Fruit fly (Drosophila melanogaster) whole organism, embryonic: Measurements from ENCODE around the gene CG16734.

Source experiments
- Abd-B ChIP-seq: fragments of 200-800 bp; sonication (Bioruptor generic); optimal IDR thresholded peaks from 2 replicates; lab custom pipeline; 2018; ENCODE audit warnings: missing biosample characterization, mild to moderate bottlenecking, missing genetic modification characterization, moderate library complexity
- Aef1 ChIP-seq: fragments of 200-800 bp; sonication (Bioruptor generic); IDR thresholded peaks from 3 replicates; pipeline ENCODE4 v1.3.6; 2022; ENCODE audit warnings: missing biosample characterization, missing genetic modification characterization
- Bdp1 ChIP-seq: fragments of 200-800 bp; sonication (Bioruptor generic); optimal IDR thresholded peaks from 3 replicates; lab custom pipeline; 2016; ENCODE audit warnings: missing biosample characterization, missing genetic modification characterization
- CG10366 ChIP-seq: fragments of 200-800 bp; sonication (Bioruptor generic); IDR thresholded peaks from 2 replicates; pipeline ENCODE4 v1.3.6; 2022; ENCODE audit warnings: missing biosample characterization, missing genetic modification characterization
- CG10462 ChIP-seq: fragments of 200-800 bp; sonication (Bioruptor generic); optimal IDR thresholded peaks from 2 replicates; lab custom pipeline; 2016; ENCODE audit warnings: missing biosample characterization, missing genetic modification characterization
- CG11696 ChIP-seq: fragments of 200-800 bp; sonication (Bioruptor generic); IDR thresholded peaks from 2 replicates; pipeline ENCODE4 v1.3.6; 2022; ENCODE audit warnings: missing biosample characterization, missing genetic modification characterization
- CG12071 ChIP-seq: fragments of 200-800 bp; sonication (Bioruptor generic); optimal IDR thresholded peaks from 3 replicates; lab custom pipeline; 2018; ENCODE audit warnings: missing biosample characterization, mild to moderate bottlenecking, missing genetic modification characterization
- CG12155 ChIP-seq: fragments of 200-800 bp; sonication (Bioruptor generic); optimal IDR thresholded peaks from 3 replicates; lab custom pipeline; 2016; ENCODE audit warnings: missing biosample characterization, missing genetic modification characterization
- CG12236 ChIP-seq: fragments of 200-800 bp; sonication (Bioruptor generic); optimal IDR thresholded peaks from 2 replicates; lab custom pipeline; 2016; ENCODE audit warnings: missing biosample characterization, missing genetic modification characterization
- CG15269 ChIP-seq: fragments of 200-800 bp; sonication (Bioruptor generic); optimal IDR thresholded peaks from 2 replicates; lab custom pipeline; 2018; ENCODE audit warnings: missing biosample characterization, mild to moderate bottlenecking, missing genetic modification characterization, moderate library complexity
- CG15514 ChIP-seq: fragments of 200-800 bp; sonication (Bioruptor generic); optimal IDR thresholded peaks from 3 replicates; lab custom pipeline; 2017; ENCODE audit warnings: missing biosample characterization, missing genetic modification characterization, mild to moderate bottlenecking, moderate library complexity, missing genetic modification reagents
- CG16863 ChIP-seq: fragments of 200-800 bp; sonication (Bioruptor generic); optimal IDR thresholded peaks from 3 replicates; lab custom pipeline; 2016; ENCODE audit warnings: missing biosample characterization, missing genetic modification characterization
- CG17385 ChIP-seq: fragments of 200-800 bp; sonication (Bioruptor generic); optimal IDR thresholded peaks from 3 replicates; lab custom pipeline; 2018; ENCODE audit warnings: missing biosample characterization, mild to moderate bottlenecking, missing genetic modification characterization
- CG17912 ChIP-seq: fragments of 200-800 bp; sonication (Bioruptor generic); optimal IDR thresholded peaks from 2 replicates; lab custom pipeline; 2018; ENCODE audit warnings: missing biosample characterization, mild to moderate bottlenecking, missing genetic modification characterization
- CG2199 ChIP-seq: fragments of 200-800 bp; sonication (Bioruptor generic); IDR thresholded peaks from 3 replicates; pipeline ENCODE4 v1.3.6; 2022; ENCODE audit warnings: missing biosample characterization, missing genetic modification characterization
- CG3407 ChIP-seq: fragments of 200-800 bp; sonication (Bioruptor generic); optimal IDR thresholded peaks from 2 replicates; lab custom pipeline; 2018; ENCODE audit warnings: missing biosample characterization, mild to moderate bottlenecking, missing genetic modification characterization
- CG43689 ChIP-seq: fragments of 200-800 bp; sonication (Bioruptor generic); IDR thresholded peaks from 2 replicates; pipeline ENCODE4 v1.3.6; 2022; ENCODE audit warnings: missing biosample characterization, missing genetic modification characterization
- CG4424 ChIP-seq: fragments of 200-800 bp; sonication (Bioruptor generic); optimal IDR thresholded peaks from 3 replicates; lab custom pipeline; 2016; ENCODE audit warnings: missing biosample characterization, missing genetic modification characterization
- CG5180 ChIP-seq: fragments of 200-800 bp; sonication (Bioruptor generic); optimal IDR thresholded peaks from 3 replicates; lab custom pipeline; 2017; ENCODE audit warnings: missing biosample characterization, missing genetic modification characterization, mild to moderate bottlenecking, moderate library complexity, missing genetic modification reagents
- CG6175 ChIP-seq: fragments of 200-800 bp; sonication (Bioruptor generic); IDR thresholded peaks from 3 replicates; pipeline ENCODE4 v1.3.6; 2022; ENCODE audit warnings: missing biosample characterization, missing genetic modification characterization
- CG7786 ChIP-seq: fragments of 200-800 bp; sonication (Bioruptor generic); optimal IDR thresholded peaks from 2 replicates; lab custom pipeline; 2016; ENCODE audit warnings: missing biosample characterization, missing genetic modification characterization
- CG8478 ChIP-seq: fragments of >200 bp; optimal IDR thresholded peaks from 2 replicates; lab custom pipeline; 2018
- CG8765 ChIP-seq: fragments of 200-800 bp; sonication (Bioruptor generic); IDR thresholded peaks from 2 replicates; pipeline ENCODE4 v1.3.6; 2022; ENCODE audit warnings: missing biosample characterization, missing genetic modification characterization
- CG9817 ChIP-seq: fragments of 200-800 bp; sonication (Bioruptor generic); optimal IDR thresholded peaks from 2 replicates; lab custom pipeline; 2018; ENCODE audit warnings: missing biosample characterization, mild to moderate bottlenecking, missing genetic modification characterization, moderate library complexity
- CG9876 ChIP-seq: fragments of 200-800 bp; sonication (Bioruptor generic); optimal IDR thresholded peaks from 2 replicates; lab custom pipeline; 2016; ENCODE audit warnings: missing biosample characterization, missing genetic modification characterization
- D ChIP-seq, 2 experiments: fragments of 200-800 bp in 1 of 2; fragments of >200 bp in 1 of 2; sonication (Bioruptor generic) in 1 of 2; optimal IDR thresholded peaks; 2 replicates in 1 of 2; 3 replicates in 1 of 2; lab custom pipeline; 2017; ENCODE audit warnings: mild to moderate bottlenecking in 1 of 2, missing biosample characterization in 1 of 2, missing genetic modification characterization in 1 of 2, missing genetic modification reagents in 1 of 2
- D19A ChIP-seq: fragments of 200-800 bp; optimal IDR thresholded peaks from 3 replicates; lab custom pipeline; 2019; ENCODE audit warnings: missing biosample characterization, mild to moderate bottlenecking, missing genetic modification characterization, moderate library complexity
- Drgx ChIP-seq: fragments of 200-800 bp; sonication (Bioruptor generic); IDR thresholded peaks from 2 replicates; pipeline ENCODE4 v1.3.6; 2022; ENCODE audit warnings: missing biosample characterization, missing genetic modification characterization
- H2.0 ChIP-seq: fragments of 200-800 bp; sonication (Bioruptor generic); IDR thresholded peaks from 2 replicates; pipeline ENCODE4 v1.3.6; 2022; ENCODE audit warnings: missing biosample characterization, missing genetic modification characterization
- HLH54F ChIP-seq: fragments of 200-800 bp; sonication (Bioruptor generic); optimal IDR thresholded peaks from 3 replicates; lab custom pipeline; 2016; ENCODE audit warnings: missing biosample characterization, missing genetic modification characterization
- Hr39 ChIP-seq: fragments of >200 bp; optimal IDR thresholded peaks from 2 replicates; lab custom pipeline; 2017
- NC2α ChIP-seq: fragments of 200-800 bp; sonication (Bioruptor generic); optimal IDR thresholded peaks from 2 replicates; lab custom pipeline; 2016; ENCODE audit warnings: missing biosample characterization, missing genetic modification characterization
- Nf-YB ChIP-seq: fragments of 200-800 bp; sonication (Bioruptor generic); optimal IDR thresholded peaks from 3 replicates; lab custom pipeline; 2019; ENCODE audit warnings: missing biosample characterization, mild to moderate bottlenecking, missing genetic modification characterization, moderate library complexity
- PHDP ChIP-seq: fragments of 200-800 bp; sonication (Bioruptor generic); optimal IDR thresholded peaks from 3 replicates; lab custom pipeline; 2018; ENCODE audit warnings: missing biosample characterization, mild to moderate bottlenecking, missing genetic modification characterization, moderate library complexity
- al ChIP-seq: fragments of 200-800 bp; sonication (Bioruptor generic); IDR thresholded peaks from 2 replicates; pipeline ENCODE4 v1.3.6; 2022; ENCODE audit warnings: missing biosample characterization, missing genetic modification characterization
- btn ChIP-seq: fragments of 200-800 bp; sonication (Bioruptor generic); optimal IDR thresholded peaks from 2 replicates; lab custom pipeline; 2016; ENCODE audit warnings: missing biosample characterization, missing genetic modification characterization
- chinmo ChIP-seq: fragments of 200-800 bp; sonication (Bioruptor generic); IDR thresholded peaks from 4 replicates; pipeline ENCODE4 v1.3.6; 2022; ENCODE audit warnings: missing biosample characterization, missing genetic modification characterization; ENCODE audit not compliant: partially characterized antibody
- croc ChIP-seq: fragments of 200-800 bp; sonication (Bioruptor generic); conservative IDR thresholded peaks from 3 replicates; pipeline ENCODE4 v1.3.6; 2022; ENCODE audit warnings: missing biosample characterization, missing genetic modification characterization
- dati ChIP-seq: fragments of 200-800 bp; sonication (Bioruptor generic); IDR thresholded peaks from 2 replicates; pipeline ENCODE4 v1.3.6; 2022; ENCODE audit warnings: missing biosample characterization, missing genetic modification characterization
- emc ChIP-seq: fragments of 200-800 bp; sonication (Bioruptor generic); optimal IDR thresholded peaks from 2 replicates; lab custom pipeline; 2016; ENCODE audit warnings: missing biosample characterization, missing genetic modification characterization
- fu2 ChIP-seq: fragments of 200-800 bp; sonication (Bioruptor generic); optimal IDR thresholded peaks from 2 replicates; lab custom pipeline; 2016; ENCODE audit warnings: missing biosample characterization, missing genetic modification characterization
- gcm2 ChIP-seq: fragments of 200-800 bp; sonication (Bioruptor generic); optimal IDR thresholded peaks from 2 replicates; lab custom pipeline; 2016; ENCODE audit warnings: missing biosample characterization, missing genetic modification characterization
- grn ChIP-seq: fragments of 200-800 bp; sonication (Bioruptor generic); optimal IDR thresholded peaks from 3 replicates; lab custom pipeline; 2017; ENCODE audit warnings: missing biosample characterization, missing genetic modification characterization
- lab ChIP-seq: fragments of 200-800 bp; sonication (Bioruptor generic); optimal IDR thresholded peaks from 3 replicates; lab custom pipeline; 2017; ENCODE audit warnings: missing biosample characterization, missing genetic modification characterization, mild to moderate bottlenecking, moderate library complexity, missing genetic modification reagents
- nau ChIP-seq: fragments of 200-800 bp; sonication (Bioruptor generic); optimal IDR thresholded peaks from 3 replicates; lab custom pipeline; 2017; ENCODE audit warnings: missing biosample characterization, mild to moderate bottlenecking, missing genetic modification characterization, missing genetic modification reagents
- pita ChIP-seq: fragments of 200-800 bp; sonication (Bioruptor generic); optimal IDR thresholded peaks from 2 replicates; lab custom pipeline; 2017; ENCODE audit warnings: missing biosample characterization, mild to moderate bottlenecking, missing genetic modification characterization
- pum ChIP-seq: fragments of 200-800 bp; sonication (Bioruptor generic); optimal IDR thresholded peaks from 2 replicates; lab custom pipeline; 2016; ENCODE audit warnings: missing biosample characterization, missing genetic modification characterization
- sc ChIP-seq, 3 experiments: fragments of >200 bp in 2 of 3; fragments of 200-800 bp in 1 of 3; sonication (Bioruptor generic) in 1 of 3; optimal IDR thresholded peaks; 2 replicates in 2 of 3; 3 replicates in 1 of 3; lab custom pipeline; 2017; ENCODE audit warnings: mild to moderate bottlenecking in 1 of 3, missing biosample characterization in 1 of 3, missing genetic modification characterization in 1 of 3, missing genetic modification reagents in 1 of 3
- trem ChIP-seq: fragments of 200-800 bp; optimal IDR thresholded peaks from 3 replicates; lab custom pipeline; 2019; ENCODE audit warnings: missing biosample characterization, mild to moderate bottlenecking, missing genetic modification characterization, moderate library complexity
- trh ChIP-seq: fragments of 200-800 bp; sonication (Bioruptor generic); optimal IDR thresholded peaks from 2 replicates; lab custom pipeline; 2016; ENCODE audit warnings: missing biosample characterization, missing genetic modification characterization

The CG16734 gene

dm6 chr3R:9245576-9246200 is 9.2 kb upstream of the CG16734 start, which contains the start of gene Vps15 (continued):
- no peak for TF ChIP-seq CG12071 (GFP tag; lab: Kevin White, UChicago)
- 0 out of 2 replicates have a peak, but pooled peaks have one; percentile 25 for TF ChIP-seq CG11696 (GFP tag; lab: Robert Waterston, UW)
- TF ChIP-seq Bdp1 (GFP tag; lab: Kevin White, UChicago), result peak; percentile 5
- peak; percentile 72 for TF ChIP-seq CG12155
- TF ChIP-seq CG43689 (GFP tag; lab: Robert Waterston, UW), result peak; percentile 32; the same call in 1 of the 2 replicates
- no peak for TF ChIP-seq CG6175
- no peak for TF ChIP-seq CG9876 (GFP tag; lab: Kevin White, UChicago)
- TF ChIP-seq CG15269 (tag; lab: Kevin White, UChicago), result peak; percentile 83
- TF ChIP-seq CG8478, result no peak
- no peak; the same call in 2 of the 3 replicates for TF ChIP-seq croc (GFP tag; lab: Robert Waterston, UW)
- peak; percentile 74 for TF ChIP-seq CG15514 (GFP tag; lab: Kevin White, UChicago)
- peak; percentile 75 for TF ChIP-seq D19A (tag; lab: Kevin White, UChicago)
- no peak for TF ChIP-seq dati (GFP tag; lab: Robert Waterston, UW)
- TF ChIP-seq CG5180 (GFP tag; lab: Kevin White, UChicago), result peak; percentile 61
- TF ChIP-seq CG10366 (GFP tag; lab: Robert Waterston, UW), result peak; percentile 60
- peak; percentile 65; the same call in 2 of the 3 replicates for TF ChIP-seq Aef1 (GFP tag; lab: Robert Waterston, UW)
- TF ChIP-seq NC2α (GFP tag; lab: Kevin White, UChicago), result peak; percentile 27
- peak; percentile 76 for TF ChIP-seq Abd-B (GFP tag; lab: Kevin White, UChicago)
- no peak for TF ChIP-seq btn (GFP tag; lab: Kevin White, UChicago)
- peak; percentile 65 for TF ChIP-seq Nf-YB (GFP tag; lab: Kevin White, UChicago)
- TF ChIP-seq D (optimal IDR thresholded peaks at IDR 0.05; lab: Kevin White, UChicago), result no peak
- TF ChIP-seq D (GFP tag; optimal IDR thresholded peaks at IDR 0.05; lab: Kevin White, UChicago), result peak; percentile 26
- TF ChIP-seq Drgx (GFP tag; lab: Robert Waterston, UW), result peak; percentile 58; the same call in 1 of the 2 replicates
- peak; percentile 44 for TF ChIP-seq CG7786 (GFP tag; lab: Kevin White, UChicago)
- TF ChIP-seq pita (GFP tag; lab: Kevin White, UChicago), result no peak
- TF ChIP-seq CG10462 (GFP tag; lab: Kevin White, UChicago), result peak; percentile 68
- TF ChIP-seq CG8765 (GFP tag; lab: Robert Waterston, UW), result no peak
- no peak for TF ChIP-seq trh
- TF ChIP-seq H2.0 (GFP tag; lab: Robert Waterston, UW), result peak; percentile 48
- no peak for TF ChIP-seq CG17912 (GFP tag; lab: Kevin White, UChicago)
- peak; percentile 50 for TF ChIP-seq CG3407
- peak; percentile 75 for TF ChIP-seq al (GFP tag; lab: Robert Waterston, UW)
- TF ChIP-seq gcm2 (GFP tag; lab: Kevin White, UChicago), result no peak
- peak; percentile 92 for TF ChIP-seq trem
- TF ChIP-seq chinmo (GFP tag; lab: Robert Waterston, UW), result peak; percentile 63; the same call in 2 of the 4 replicates
- TF ChIP-seq CG12236 (GFP tag; lab: Kevin White, UChicago), result peak; percentile 59
- TF ChIP-seq lab (GFP tag; lab: Kevin White, UChicago), result peak; percentile 85
- TF ChIP-seq Hr39 (lab: Kevin White, UChicago), result no peak
- peak; percentile 77 for TF ChIP-seq CG4424 (GFP tag; lab: Kevin White, UChicago)
- TF ChIP-seq CG17385 (GFP tag; lab: Kevin White, UChicago), result peak; percentile 61
- peak; percentile 89 for TF ChIP-seq PHDP
- TF ChIP-seq HLH54F (GFP tag; lab: Kevin White, UChicago), result peak; percentile 47
- TF ChIP-seq grn (GFP tag; lab: Kevin White, UChicago), result no peak
- TF ChIP-seq sc (optimal IDR thresholded peaks at IDR 0.05; lab: Kevin White, UChicago), result no peak
- no peak for TF ChIP-seq sc (GFP tag; optimal IDR thresholded peaks at IDR 0.05; lab: Kevin White, UChicago)
- TF ChIP-seq nau (GFP tag; lab: Kevin White, UChicago), result no peak
- peak; percentile 78 for TF ChIP-seq CG9817 (tag; lab: Kevin White, UChicago)
- peak; percentile 67 for TF ChIP-seq pum (GFP tag; lab: Kevin White, UChicago)
- peak; percentile 38 for TF ChIP-seq fu2 (GFP tag; lab: Kevin White, UChicago)
- TF ChIP-seq CG16863 (GFP tag; lab: Kevin White, UChicago), result peak; percentile 23
- TF ChIP-seq CG2199, result 0 out of 3 replicates have a peak, but pooled peaks have one; percentile 12
- no peak for TF ChIP-seq emc (GFP tag; lab: Kevin White, UChicago)
